Fruit fly (Drosophila melanogaster): ENCODE measurements around the gene crq.
A peak's percentile ranks its signal among the peaks of the same experiment; 100 is the strongest.

crq gene

DNA sequence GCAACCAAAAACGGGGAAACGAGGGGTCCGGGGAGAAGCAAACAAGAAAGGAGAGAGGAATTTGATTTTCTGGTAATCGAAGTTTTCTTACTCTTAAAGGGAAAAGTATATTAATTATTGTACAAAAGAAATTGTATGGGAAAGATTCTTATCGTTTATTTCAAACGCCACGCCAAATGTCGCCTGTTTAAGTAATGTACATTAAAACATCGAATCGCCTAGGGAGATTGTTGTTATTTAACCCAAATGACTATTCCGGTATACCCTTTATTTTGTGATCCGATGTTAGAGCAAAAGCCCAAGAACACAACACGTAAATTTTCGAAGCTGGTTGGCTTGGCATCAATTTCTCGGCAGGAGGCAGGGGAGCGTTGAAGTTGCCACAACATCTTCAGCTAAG lies 13.5 kb downstream of the crq start:
- no peak for TF ChIP-seq CG17801 (GFP tag; optimal IDR thresholded peaks at IDR 0.05; ENCODE audit: partially characterized antibody)

DNA sequence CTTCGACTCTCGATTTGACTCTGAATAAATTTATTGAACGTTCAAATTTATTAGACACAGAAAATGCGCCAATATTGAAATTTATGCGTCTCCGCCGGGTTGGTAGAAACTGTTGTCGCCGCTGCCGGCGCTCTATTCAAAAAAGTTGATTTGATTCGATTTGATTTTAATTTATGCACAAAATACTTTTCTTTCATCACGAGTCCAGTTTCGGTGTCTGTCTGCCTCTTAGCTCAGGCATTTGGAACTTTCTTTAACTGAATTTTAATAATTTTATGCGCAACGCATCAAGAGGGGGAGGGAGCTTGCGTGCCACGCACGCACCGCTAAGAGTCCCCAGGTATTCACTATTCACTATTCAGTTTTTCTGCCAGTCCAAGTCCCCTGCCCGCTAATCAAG lies 15.3 kb downstream of the crq start:
- TF ChIP-seq CG17801 (GFP tag; optimal IDR thresholded peaks at IDR 0.05; ENCODE audit: partially characterized antibody), result no peak

DNA sequence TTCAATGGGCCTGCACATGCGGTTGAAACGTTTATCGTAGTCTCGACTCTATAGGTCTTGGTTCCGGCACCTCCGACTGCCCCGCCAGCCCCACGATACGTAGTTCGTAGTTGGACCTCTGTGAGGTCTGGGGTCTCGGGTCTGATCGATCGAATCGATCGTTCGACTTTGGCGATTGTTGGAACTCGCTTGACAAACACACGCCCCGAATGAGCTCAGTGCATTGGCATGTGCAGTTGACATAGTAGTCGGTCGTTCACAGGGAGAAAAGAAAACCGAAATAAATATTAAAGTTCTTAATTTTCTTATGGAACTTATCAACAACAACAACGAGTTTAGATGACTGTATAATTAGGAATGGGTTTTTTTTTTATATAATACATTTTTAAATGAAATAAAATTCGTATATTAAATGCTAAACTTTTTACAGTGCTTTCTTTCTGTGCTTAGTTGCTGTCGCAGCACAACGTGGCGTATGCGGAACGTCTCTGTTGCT lies 17.5 kb downstream of the crq start:
- TF ChIP-seq CG17801 (GFP tag; optimal IDR thresholded peaks at IDR 0.05; ENCODE audit: partially characterized antibody), result peak; percentile 81

DNA sequence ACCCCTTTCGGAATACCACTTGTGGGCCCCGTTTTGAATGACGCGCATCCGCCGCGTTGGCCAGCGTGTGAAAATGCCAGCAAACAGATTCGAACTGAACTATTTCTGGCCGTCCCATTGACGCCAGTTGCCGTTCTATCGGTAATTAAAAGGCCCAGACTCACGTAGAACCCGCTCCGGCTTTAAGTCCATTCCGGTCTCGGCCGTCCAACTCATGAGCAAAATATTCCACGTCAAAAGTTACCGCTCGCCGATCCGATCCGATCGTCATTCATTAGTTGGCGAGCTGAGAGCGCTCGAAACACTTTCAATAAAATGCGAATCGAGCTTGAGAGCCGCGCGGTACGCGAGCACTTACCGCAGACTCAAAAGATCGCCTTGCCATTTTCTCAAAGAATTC lies 18.4 kb downstream of the crq start:
- TF ChIP-seq CG17801 (GFP tag; optimal IDR thresholded peaks at IDR 0.05; ENCODE audit: partially characterized antibody), result no peak

DNA sequence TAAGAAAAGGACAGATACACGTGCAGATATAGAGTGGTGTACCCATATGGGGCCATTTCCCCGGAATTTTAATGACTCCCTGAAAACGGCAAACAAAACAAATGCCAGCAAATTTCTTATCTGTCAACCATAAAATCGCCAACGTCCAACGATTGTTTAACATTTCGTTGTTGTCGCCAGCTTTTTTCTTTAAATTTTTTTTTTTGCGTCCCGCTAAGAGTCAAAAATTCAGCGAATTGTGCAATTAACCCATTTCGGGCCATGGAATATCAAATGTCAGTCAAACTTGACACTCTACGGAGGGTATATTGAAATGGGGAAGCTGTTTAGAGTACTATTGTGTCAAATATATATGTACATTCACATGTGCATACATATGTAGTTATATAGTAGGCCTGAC lies 20.7 kb downstream of the crq start:
- TF ChIP-seq CG17801 (GFP tag; optimal IDR thresholded peaks at IDR 0.05; ENCODE audit: partially characterized antibody), result peak; percentile 4

DNA sequence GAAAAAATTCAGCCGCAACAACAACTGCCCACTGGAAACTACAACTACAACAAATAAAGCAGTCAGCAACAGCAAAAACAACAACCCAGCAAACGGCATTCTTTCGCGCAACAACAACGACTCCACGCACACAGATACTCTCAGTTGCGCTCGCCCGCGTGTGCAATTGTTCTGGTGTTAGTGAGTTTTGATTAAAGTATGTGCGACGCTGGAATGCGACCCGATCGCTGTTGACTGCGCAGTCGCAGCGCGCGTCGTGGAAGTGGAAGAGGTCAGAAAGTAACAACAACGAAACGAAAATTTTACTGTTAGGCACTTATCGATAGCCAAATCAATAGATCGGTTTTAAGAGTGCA lies 21.2 kb downstream of the crq start:
- no peak for TF ChIP-seq CG17801 (GFP tag; optimal IDR thresholded peaks at IDR 0.05; ENCODE audit: partially characterized antibody)

DNA sequence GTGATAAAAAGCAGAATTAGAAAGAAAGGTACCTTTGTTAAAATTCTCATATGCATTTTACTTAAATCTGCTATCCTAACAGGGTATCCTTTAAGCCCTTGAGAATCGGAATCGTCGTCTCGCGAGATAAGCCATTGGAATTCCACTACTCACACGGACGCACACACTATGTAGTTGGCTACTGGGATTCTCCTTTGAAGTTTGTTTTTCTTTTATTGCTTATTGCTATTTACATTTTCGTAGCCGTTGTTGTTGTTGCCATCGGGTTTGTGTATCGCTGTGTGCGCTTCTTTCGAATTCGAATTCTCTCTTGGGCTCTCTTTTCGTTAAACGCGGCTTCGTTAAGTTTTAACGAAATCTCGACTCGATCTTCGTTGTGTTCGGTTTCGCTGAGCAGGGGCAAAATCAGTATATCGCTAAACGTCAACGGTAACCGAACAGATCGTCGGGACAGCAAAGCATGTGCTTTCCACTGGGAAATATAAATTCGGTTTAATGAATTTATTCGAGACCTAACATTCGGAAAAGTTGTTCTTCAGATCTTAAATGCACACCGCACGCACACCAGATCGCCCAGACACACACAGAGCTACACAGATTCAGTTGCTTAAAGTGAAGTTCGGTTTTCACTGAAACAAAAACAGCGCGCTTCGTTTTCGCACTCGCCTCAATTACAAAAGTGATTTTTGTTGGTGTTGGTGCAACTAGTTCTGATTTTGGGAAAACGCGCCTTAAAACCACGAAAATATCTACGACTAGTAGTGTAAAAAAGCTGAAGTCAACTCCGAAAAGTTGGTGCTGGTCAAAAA lies 21.8 kb downstream of the crq start, which contains the start of gene ex:
ex (plus strand) TSS at position 408 of the 809 bp plus-strand sequence.
- peak; percentile 81 for TF ChIP-seq CG17801 (GFP tag; optimal IDR thresholded peaks at IDR 0.05; ENCODE audit: partially characterized antibody)

DNA sequence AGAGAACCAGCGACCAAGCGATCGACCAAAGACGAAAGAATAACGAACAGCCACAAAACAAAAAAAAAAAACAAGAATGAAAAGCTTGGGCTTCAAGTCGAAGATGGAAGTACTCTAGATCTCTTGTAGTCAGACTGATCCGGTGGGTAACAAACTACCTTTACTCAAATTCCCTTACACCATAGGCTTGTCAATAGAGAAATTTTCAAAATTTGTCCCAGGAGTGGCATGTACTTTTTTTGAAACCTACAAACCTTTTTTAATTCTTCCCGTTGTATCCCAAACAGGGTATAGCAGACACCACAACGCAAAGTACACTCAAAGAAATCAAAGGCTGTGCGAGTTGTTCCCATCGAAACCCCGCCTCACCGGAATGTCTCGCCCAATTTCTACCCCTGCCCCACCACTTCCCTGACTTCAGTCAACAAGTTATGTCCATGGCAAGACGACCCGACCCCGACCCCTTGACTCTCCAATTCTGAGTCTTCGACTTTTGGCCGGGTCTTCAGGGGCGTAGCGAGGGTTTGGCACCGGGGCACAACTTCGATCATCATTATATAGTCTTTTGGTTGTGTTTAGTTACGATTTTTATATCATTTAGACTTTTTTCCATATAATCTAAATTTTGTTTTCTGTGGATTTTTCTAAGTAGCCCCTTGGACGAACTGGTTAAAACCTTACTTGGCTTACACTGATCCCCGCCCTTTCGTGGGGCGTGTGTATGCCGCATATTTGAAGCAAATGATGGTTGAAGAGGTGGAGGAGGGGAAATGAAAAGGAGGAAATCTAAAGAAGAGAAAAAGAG lies 22.9 kb downstream of the crq start:
- TF ChIP-seq CG17801 (GFP tag; optimal IDR thresholded peaks at IDR 0.05; ENCODE audit: partially characterized antibody), result no peak

DNA sequence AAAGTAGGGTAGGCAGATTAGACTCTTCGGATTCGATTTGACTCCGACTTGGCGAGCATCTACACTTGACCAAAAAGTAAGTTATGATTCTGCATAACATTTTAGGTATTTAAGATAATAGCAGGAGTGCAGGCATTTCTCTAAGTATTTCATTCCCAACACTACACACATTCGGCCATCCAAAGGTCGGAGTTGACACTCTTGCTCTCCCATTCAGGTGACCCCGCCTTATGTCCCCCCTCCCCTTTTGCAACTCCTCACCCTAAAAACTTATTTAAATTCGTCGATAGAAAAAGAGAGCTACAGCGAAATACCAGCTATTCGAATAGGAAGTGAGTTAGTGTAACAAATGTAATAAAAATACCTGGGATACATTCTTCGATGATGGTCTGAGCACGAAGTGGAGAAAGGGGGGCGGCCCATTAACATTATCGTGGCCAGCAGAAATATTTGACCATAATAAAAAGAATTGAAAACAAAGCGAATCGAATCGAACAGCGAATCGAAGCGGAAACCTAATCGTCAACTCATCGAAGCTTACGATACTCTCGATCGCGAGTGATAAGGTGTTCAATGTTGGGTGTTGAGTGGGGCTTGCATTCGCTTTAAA lies 24.3 kb downstream of the crq start:
- TF ChIP-seq CG17801 (GFP tag; optimal IDR thresholded peaks at IDR 0.05; ENCODE audit: partially characterized antibody), result no peak

DNA sequence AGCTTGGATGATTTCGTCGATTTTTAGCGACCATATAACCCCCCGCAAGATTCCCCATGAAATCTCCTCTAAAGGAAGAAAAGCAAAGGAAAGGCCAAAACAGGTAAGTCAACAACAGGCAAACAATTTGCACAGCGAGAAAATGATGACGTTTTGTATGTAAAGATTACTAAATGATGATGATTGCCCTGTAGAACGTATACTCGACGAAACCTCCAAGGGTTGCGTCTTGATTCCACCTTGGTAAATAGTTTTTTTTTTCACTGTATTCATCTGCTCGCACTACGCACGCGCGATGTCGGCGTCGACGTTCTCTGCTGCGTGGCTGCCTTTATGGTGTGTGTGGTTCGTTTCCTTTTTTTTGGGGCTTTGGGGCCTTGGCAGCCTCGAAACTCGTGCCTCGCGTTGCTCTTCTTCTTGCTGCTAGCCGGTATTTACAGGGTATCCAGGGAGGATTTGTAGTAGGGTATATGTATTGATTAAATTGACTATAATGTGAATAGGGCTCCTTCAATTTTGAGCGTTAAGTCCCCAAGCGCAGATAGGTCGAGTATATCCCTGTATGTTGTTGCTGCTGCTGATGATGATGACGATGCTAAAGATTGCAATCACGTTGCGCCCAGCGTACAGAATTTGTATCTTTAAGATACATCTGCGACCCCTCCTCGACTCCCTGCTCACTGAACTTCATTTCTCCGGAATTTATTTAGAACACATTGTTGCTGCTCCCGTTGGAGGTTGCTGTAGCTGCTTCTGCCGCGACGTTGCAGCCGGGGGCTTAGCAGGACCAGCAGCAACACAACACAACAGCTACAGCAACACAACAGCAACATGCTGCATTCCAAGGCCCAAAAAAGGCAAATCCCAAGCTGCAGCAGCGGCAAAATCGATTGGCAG lies 25.2 kb downstream of the crq start:
- TF ChIP-seq CG17801 (GFP tag; optimal IDR thresholded peaks at IDR 0.05; ENCODE audit: partially characterized antibody), result no peak

DNA sequence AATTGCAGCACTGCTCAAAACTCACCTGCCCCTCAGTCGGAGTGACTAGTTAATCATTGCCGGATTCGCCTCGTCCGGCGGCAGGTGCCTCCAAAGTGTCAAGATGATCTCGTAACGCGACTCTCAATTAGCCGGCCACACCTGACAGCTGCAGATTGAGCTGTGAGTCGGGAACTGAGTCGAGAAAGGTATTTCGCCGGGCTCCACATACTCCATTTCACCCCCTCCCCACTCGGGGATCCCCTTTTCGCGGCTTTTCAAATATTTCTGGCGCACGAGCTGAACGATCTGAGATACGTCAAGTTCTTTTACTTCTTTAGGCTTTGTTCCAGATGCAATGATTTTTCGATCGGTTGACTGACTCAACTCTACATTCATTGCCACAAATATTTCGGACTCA lies 26.4 kb downstream of the crq start:
- no peak for TF ChIP-seq CG17801 (GFP tag; optimal IDR thresholded peaks at IDR 0.05; ENCODE audit: partially characterized antibody)

DNA sequence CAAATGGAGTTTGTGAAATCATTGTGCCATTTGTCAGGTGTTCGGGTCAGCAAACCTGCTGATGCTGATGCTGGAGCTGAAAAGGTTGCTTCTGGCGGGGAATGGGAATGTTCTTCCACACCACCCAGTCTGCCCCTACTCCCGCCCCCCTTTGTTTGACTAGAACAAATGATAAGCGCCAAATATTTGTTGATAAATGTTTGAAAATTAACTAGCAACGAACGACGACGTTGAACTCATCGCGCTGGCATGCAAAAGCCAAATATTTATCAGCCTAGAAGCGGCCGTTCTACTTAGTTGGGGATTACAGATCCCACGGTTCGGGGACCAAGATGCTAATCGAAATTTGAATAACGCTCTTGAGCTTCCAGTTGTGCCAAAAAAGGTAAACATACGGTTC lies 27.3 kb downstream of the crq start:
- no peak for TF ChIP-seq CG17801 (GFP tag; optimal IDR thresholded peaks at IDR 0.05; ENCODE audit: partially characterized antibody)

DNA sequence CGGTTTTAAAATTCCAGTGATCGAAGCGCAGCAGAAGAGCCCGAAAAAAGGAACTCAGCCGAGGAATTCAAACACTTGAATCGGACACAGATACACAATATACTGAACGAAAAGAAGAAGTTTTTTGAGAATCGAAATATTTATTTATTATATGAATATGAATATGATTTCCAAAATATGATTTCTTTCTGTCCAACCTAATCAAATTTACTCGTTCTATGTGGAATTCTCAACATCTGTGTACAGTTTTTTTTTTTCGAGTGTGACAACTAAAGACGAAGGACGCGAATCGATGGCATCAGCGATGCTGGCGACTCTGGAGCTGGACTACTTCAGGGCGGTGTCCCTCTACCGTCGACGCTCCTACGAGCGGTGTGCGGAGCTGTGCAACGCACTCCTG lies 29.7 kb downstream of the crq start:
- no peak for TF ChIP-seq CG17801 (GFP tag; optimal IDR thresholded peaks at IDR 0.05; ENCODE audit: partially characterized antibody)

DNA sequence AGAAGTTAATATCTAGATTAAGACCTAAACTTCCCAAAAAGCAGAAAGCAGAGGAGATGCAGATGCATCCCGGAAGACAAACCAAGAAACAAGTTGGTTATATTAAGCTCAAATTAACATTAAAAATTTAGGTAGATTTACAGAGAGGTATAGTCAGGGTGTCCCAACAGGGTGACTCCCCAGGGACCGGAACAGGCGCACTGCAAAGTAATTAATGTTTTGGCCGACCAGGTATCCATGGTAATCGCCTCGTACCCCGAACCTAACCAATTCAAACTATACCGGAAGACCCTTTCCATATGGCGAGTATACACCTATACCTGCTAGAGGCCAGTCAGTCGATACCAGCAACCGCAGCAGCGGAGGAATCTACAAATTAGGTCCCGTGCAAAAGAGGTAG lies 30.3 kb downstream of the crq start, which contains the start of gene BBS8:
BBS8 (plus strand) TSS at position 301 of the 400 bp plus-strand sequence.
- no peak for TF ChIP-seq CG17801 (GFP tag; optimal IDR thresholded peaks at IDR 0.05; ENCODE audit: partially characterized antibody)
